Fruit fly (Drosophila melanogaster): ENCODE measurements around the gene U4-U6-60K.

dm6 chr3L:17555794-17556193 is 42.1 kb upstream of the U4-U6-60K start:
- no peak for TF ChIP-seq Ets98B (GFP tag; IDR thresholded peaks at IDR 0.05)
- TF ChIP-seq Snoo (tag; optimal IDR thresholded peaks at IDR 0.05): no peak
- no peak for TF ChIP-seq CG13204 (GFP tag; optimal IDR thresholded peaks at IDR 0.05)

All from whole organism, pupa.